Worm (Caenorhabditis elegans) whole organism, L1 larva: ENCODE measurements around the gene cnb-1.

Experiments used
- aly-2 ChIP-seq: fragments of 150-350 bp; optimal IDR thresholded peaks from 2 replicates; lab custom pipeline; 2014; ENCODE audit warnings: missing biosample characterization, missing genetic modification characterization
- ceh-82 ChIP-seq, 3 experiments: fragments of 150-350 bp in 1 of 3; sonication (generic microtip) in 2 of 3; optimal IDR thresholded peaks; 2 replicates each; lab custom pipeline; 2014 to 2017; ENCODE audit warnings: missing biosample characterization in 3 of 3, missing genetic modification characterization in 3 of 3
- fkh-10 ChIP-seq: sonication (generic microtip); optimal IDR thresholded peaks from 2 replicates; lab custom pipeline; 2017; ENCODE audit warnings: missing biosample characterization, missing genetic modification reagents, missing genetic modification characterization
- lin-15B ChIP-seq: fragments of 150-350 bp; sonication (generic microtip); optimal IDR thresholded peaks from 3 replicates; lab custom pipeline; 2014; ENCODE audit warnings: missing biosample characterization, missing genetic modification characterization
- lir-3 ChIP-seq: sonication (generic microtip); optimal IDR thresholded peaks from 2 replicates; lab custom pipeline; 2016; ENCODE audit warnings: mild to moderate bottlenecking, missing genetic modification characterization, moderate library complexity, missing compliant biosample characterization; ENCODE audit not compliant: poor library complexity
- nhr-76 ChIP-seq: sonication (generic microtip); optimal IDR thresholded peaks from 2 replicates; lab custom pipeline; 2017; ENCODE audit warnings: missing biosample characterization, missing genetic modification characterization
- skn-1 ChIP-seq: fragments of 150-350 bp; optimal IDR thresholded peaks from 2 replicates; lab custom pipeline; 2014; ENCODE audit warnings: missing biosample characterization, missing genetic modification characterization
- sup-37 ChIP-seq: fragments of 200-800 bp; sonication (Bioruptor generic); optimal IDR thresholded peaks from 2 replicates; lab custom pipeline; 2018; ENCODE audit warnings: mild to moderate bottlenecking, missing genetic modification characterization, missing compliant biosample characterization
- unc-62 ChIP-seq: fragments of 150-350 bp; optimal IDR thresholded peaks from 2 replicates; lab custom pipeline; 2014; ENCODE audit warnings: missing biosample characterization, missing genetic modification reagents, missing genetic modification characterization
- unc-86 ChIP-seq: sonication (generic microtip); optimal IDR thresholded peaks from 2 replicates; lab custom pipeline; 2016; ENCODE audit warnings: missing genetic modification characterization, missing compliant biosample characterization
- ztf-11 ChIP-seq, 2 experiments: sonication (generic microtip); optimal IDR thresholded peaks; 2 replicates each; lab custom pipeline; 2016 to 2017; ENCODE audit warnings: missing genetic modification characterization in 2 of 2, missing biosample characterization in 1 of 2, missing compliant biosample characterization in 1 of 2

DNA sequence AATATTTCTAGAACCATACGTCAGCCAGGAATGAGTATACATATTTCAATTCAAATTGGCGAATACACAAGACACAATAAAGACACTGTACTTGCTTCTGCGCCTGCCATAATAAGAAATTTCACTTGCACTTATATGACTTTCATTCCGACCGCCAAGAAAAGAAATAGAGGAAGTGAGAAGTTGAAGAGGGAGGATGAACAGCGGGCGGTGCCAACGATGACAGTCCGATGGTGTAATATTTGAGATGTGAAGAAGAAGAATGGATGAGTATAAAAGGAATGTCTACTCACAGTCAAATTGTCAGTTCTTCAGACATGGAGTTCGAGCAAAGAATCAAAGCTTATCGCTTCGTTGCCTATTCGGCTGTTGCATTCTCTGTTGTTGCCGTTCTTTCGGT is 9.5 kb downstream of the cnb-1 start, which contains the start of gene col-154:
- TF ChIP-seq ztf-11 (tag; optimal IDR thresholded peaks at IDR 0.05; lab: Kevin White, UChicago) (no peak), ceh-82 (tag; optimal IDR thresholded peaks at IDR 0.05; lab: Kevin White, UChicago) (no peak), unc-86 (tag; lab: Kevin White, UChicago) (no peak), lin-15B (tag; lab: Kevin White, UChicago) (no peak), unc-62 (no peak), fkh-10 (GFP tag; lab: Kevin White, UChicago) (no peak), aly-2 (tag; lab: Kevin White, UChicago) (no peak), skn-1 (no peak), sup-37 (GFP tag; lab: Kevin White, UChicago) (no peak), nhr-76 (tag; lab: Kevin White, UChicago) (no peak), lir-3 (tag; lab: Kevin White, UChicago) (no peak)
